Worm (Caenorhabditis elegans): ENCODE results near the gene Y38H8A.12.
A peak's percentile ranks its signal among the peaks of the same experiment; 100 is the strongest.

Gene Y38H8A.12

DNA sequence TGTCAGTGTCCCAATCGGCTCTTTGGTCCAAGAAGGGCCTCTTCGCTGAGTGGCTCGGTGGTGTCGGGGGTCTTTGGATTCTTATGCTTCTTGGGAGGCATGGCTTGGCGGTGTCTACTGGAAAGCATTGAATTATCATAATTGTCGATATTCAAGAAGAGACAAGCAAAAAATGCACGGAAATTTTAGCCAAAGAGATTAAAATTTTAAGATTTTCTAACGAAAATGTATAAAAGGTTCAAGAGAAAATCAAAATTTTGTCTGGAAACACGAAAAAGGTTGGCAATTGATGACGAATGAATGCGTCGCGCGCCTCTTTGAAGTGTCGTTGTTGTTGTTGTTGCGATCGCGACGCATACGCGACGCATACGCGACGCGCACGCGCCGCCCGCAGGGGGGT lies at the start of gene Y38H8A.12:
TSS of gene Y38H8A.12 (minus strand) at position 101 of the 400 bp plus-strand sequence.
- TF ChIP-seq klf-2 (GFP tag; conservative IDR thresholded peaks at IDR 0.05) (no peak), ztf-29 (GFP tag; IDR thresholded peaks at IDR 0.05) (no peak), tab-1 (GFP tag; IDR thresholded peaks at IDR 0.05) (no peak), med-1 (GFP tag; optimal IDR thresholded peaks at IDR 0.05; ENCODE audit: insufficient read depth) (no peak), T22C8.4 (GFP tag; IDR thresholded peaks at IDR 0.05) (no peak), ztf-23 (GFP tag; IDR thresholded peaks at IDR 0.05) (no peak), ref-1 (GFP tag; conservative IDR thresholded peaks at IDR 0.05) (no peak), flt-1 (GFP tag; IDR thresholded peaks at IDR 0.05) (no peak), cog-1 (tag; optimal IDR thresholded peaks at IDR 0.05) (no peak)

DNA sequence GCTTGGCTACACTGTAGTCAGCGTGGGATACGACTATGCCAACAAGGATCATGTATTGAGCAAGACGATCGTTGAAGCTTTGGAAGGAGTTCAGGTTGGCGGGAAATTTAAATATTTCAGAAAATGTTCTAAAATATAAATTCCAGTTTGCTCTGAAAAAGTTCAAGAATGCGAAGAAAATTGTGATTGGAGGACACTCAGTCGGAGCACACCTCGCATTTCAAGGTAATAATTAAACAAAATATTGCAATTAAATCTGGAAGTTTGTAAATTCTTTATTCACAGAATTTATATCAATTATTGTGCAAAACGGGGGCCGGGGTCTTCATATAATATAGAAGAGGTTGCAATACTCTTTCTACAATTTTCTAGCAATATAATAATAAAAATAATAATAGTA lies 49.3 kb upstream of the Y38H8A.12 start:
- TF ChIP-seq T22C8.4 (GFP tag; IDR thresholded peaks at IDR 0.05), result no peak
- no peak for TF ChIP-seq ref-1 (GFP tag; conservative IDR thresholded peaks at IDR 0.05)
- TF ChIP-seq klf-2 (GFP tag; conservative IDR thresholded peaks at IDR 0.05), result no peak
- TF ChIP-seq tab-1 (GFP tag; IDR thresholded peaks at IDR 0.05), result no peak
- no peak for TF ChIP-seq ztf-23 (GFP tag; IDR thresholded peaks at IDR 0.05)
- TF ChIP-seq cog-1 (tag; optimal IDR thresholded peaks at IDR 0.05), result no peak

DNA sequence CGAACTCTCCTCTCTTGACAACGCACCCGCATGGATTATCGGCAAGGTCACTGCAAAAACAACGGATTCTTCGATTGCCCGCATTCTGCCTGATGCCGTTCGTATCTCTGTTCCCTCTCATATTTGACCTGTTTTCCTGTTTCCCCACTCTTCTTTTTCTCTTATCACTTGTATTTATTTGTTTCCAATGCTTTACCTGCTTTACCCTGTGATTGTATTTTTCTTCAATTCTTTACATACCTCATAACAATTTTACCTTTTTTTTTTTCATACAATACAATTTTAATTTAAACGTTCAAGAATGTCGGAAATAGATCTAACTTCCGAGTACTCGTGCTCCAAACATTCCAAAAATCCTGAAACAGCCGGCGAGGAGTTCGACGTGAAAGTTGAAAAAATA lies 48.1 kb upstream of the Y38H8A.12 start, which contains the start of gene afmd-2:
TSS of gene afmd-2 (plus strand) at position 301 of the 400 bp plus-strand sequence.
- no peak for TF ChIP-seq ztf-23 (GFP tag; IDR thresholded peaks at IDR 0.05)
- no peak for TF ChIP-seq ztf-29 (GFP tag; IDR thresholded peaks at IDR 0.05)
- TF ChIP-seq tab-1 (GFP tag; IDR thresholded peaks at IDR 0.05), result no peak

DNA sequence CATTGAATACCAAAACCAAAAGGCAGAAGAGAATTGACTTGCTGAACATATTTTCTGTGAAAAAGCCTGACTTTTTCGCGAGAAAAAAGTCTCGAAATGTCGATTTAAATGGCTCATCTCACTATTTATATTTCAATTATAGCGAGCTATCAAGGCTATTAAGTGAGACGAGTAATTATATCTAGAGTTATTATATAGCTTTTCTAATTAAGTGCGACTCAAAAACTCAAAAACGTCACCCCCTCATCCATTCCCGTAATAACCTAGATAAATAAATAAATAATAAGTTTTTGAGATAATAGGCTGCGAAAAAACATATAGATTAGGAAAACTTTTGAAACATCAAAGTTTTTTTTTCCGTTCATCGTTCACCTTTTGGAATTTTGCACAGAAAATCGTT lies 44.9 kb upstream of the Y38H8A.12 start, which contains the start of gene nlp-17:
TSS of gene nlp-17 (minus strand) at position 101 of the 400 bp plus-strand sequence.
- no peak for TF ChIP-seq T22C8.4 (GFP tag; IDR thresholded peaks at IDR 0.05)
- no peak for TF ChIP-seq ztf-23 (GFP tag; IDR thresholded peaks at IDR 0.05)
- no peak for TF ChIP-seq med-1 (GFP tag; optimal IDR thresholded peaks at IDR 0.05; ENCODE audit: insufficient read depth)
- TF ChIP-seq klf-2 (GFP tag; conservative IDR thresholded peaks at IDR 0.05), result no peak
- no peak for TF ChIP-seq flt-1 (GFP tag; IDR thresholded peaks at IDR 0.05)
- no peak for TF ChIP-seq ztf-29 (GFP tag; IDR thresholded peaks at IDR 0.05)
- TF ChIP-seq tab-1 (GFP tag; IDR thresholded peaks at IDR 0.05), result no peak
- TF ChIP-seq ref-1 (GFP tag; conservative IDR thresholded peaks at IDR 0.05), result no peak
- no peak for TF ChIP-seq cog-1 (tag; optimal IDR thresholded peaks at IDR 0.05)

DNA sequence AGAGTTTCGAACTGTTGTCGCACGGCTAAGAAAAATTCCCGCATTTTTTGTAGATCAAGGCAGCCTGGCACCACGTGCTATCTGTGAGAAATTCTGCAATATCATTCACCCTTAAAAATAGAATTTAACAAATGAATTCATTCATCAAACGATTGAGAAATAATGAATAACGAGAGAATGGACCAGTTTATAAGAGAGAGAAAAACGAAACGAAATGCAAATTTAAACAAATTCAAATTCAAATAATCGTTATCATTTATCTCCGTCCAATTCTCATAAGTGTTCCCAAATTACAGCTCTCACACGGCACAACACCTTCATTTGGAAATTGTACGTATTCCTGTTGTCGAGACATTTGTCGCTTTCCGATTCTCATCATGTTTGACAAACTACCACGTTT lies 44.4 kb upstream of the Y38H8A.12 start, which contains the start of gene seld-1:
TSS of gene seld-1 (plus strand) at position 301 of the 400 bp plus-strand sequence.
- TF ChIP-seq klf-2 (GFP tag; conservative IDR thresholded peaks at IDR 0.05), result no peak
- no peak for TF ChIP-seq cog-1 (tag; optimal IDR thresholded peaks at IDR 0.05)
- no peak for TF ChIP-seq ztf-23 (GFP tag; IDR thresholded peaks at IDR 0.05)
- TF ChIP-seq T22C8.4 (GFP tag; IDR thresholded peaks at IDR 0.05), result no peak
- TF ChIP-seq ztf-29 (GFP tag; IDR thresholded peaks at IDR 0.05), result no peak
- no peak for TF ChIP-seq flt-1 (GFP tag; IDR thresholded peaks at IDR 0.05)
- no peak for TF ChIP-seq ref-1 (GFP tag; conservative IDR thresholded peaks at IDR 0.05)
- TF ChIP-seq tab-1 (GFP tag; IDR thresholded peaks at IDR 0.05), result no peak
- no peak for TF ChIP-seq med-1 (GFP tag; optimal IDR thresholded peaks at IDR 0.05; ENCODE audit: insufficient read depth)

DNA sequence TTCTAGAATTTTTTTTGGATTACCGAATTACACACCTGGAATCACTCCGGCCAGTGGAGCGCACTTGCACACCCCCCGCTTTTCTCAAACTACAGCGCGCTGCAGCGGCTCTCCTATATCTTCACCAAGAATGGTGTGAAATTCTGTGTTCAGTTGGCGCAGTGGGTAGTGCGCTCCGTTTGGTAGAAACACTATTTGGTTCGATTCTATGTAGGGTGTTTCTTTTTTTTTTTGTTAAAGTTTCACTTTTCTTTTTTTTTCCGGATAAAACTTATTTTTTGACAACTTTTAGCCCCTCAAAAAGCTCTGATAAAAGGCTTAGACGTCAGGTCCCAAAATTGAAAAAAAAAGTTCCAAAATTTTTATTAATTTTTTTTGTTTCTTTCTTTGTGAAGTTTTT lies 43.3 kb upstream of the Y38H8A.12 start:
- TF ChIP-seq ztf-23 (GFP tag; IDR thresholded peaks at IDR 0.05), result 0 out of 2 replicates have a peak, but pooled peaks have one; percentile 37
- TF ChIP-seq T22C8.4 (GFP tag; IDR thresholded peaks at IDR 0.05), result peak; percentile 66
- peak; percentile 67 for TF ChIP-seq flt-1 (GFP tag; IDR thresholded peaks at IDR 0.05)
- 0 out of 2 replicates have a peak, but pooled peaks have one; percentile 17 for TF ChIP-seq ref-1 (GFP tag; conservative IDR thresholded peaks at IDR 0.05)
- TF ChIP-seq tab-1 (GFP tag; IDR thresholded peaks at IDR 0.05), result 0 out of 2 replicates have a peak, but pooled peaks have one; percentile 53

DNA sequence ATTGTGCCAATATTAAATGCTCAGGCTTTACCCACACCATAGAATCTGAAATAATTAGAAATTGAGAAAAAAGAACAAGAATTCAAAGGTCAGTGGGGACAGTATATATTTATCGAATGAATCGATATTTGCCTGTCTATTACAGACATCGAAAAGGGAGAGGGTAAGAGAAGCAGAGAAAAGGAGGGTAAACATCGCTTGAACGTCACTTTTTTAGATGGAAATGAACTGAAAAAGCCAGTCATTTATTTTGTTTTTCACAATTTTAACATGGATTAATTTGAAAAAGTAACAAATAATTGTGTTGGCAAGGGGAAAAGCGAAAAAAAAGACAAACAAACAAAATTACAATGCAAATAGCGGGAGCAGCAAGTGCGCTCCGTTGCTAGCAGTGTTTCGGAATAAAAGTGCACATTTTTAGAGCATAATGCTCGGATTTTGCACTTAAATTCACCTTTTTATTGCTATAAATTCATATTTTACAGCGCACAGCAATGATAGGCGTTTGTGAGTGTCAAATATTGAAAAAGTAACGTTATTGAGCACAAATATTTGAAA lies 42.1 kb upstream of the Y38H8A.12 start, which contains the start of gene tbc-9:
TSS of gene tbc-9 (minus strand) at position 51 of the 558 bp plus-strand sequence.
- TF ChIP-seq tab-1 (GFP tag; IDR thresholded peaks at IDR 0.05) (no peak), flt-1 (GFP tag; IDR thresholded peaks at IDR 0.05) (no peak), ztf-23 (GFP tag; IDR thresholded peaks at IDR 0.05) (no peak), klf-2 (GFP tag; conservative IDR thresholded peaks at IDR 0.05) (no peak), ztf-29 (GFP tag; IDR thresholded peaks at IDR 0.05) (no peak), cog-1 (tag; optimal IDR thresholded peaks at IDR 0.05) (no peak), ref-1 (GFP tag; conservative IDR thresholded peaks at IDR 0.05) (no peak)

DNA sequence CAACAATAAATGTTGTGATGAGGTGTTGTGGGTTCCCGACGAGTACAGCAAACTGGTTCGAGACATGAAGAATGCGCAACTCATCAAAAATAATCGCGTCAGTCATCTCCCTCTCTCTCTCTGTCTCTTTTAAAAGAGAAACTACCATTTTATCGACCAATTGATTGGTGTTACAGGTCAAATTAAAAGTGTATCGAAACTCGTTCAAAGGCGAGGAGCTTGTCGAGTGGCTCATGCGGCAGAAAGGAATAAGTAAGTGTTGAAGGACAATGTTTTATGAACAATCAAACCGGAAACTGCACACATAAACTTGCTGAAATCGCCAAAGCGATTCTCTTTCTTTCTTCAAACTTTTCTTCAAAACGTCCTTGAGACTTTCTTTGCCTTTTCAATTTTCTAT lies 32.9 kb upstream of the Y38H8A.12 start:
- TF ChIP-seq tab-1 (GFP tag; IDR thresholded peaks at IDR 0.05) (no peak), ztf-29 (GFP tag; IDR thresholded peaks at IDR 0.05) (no peak), klf-2 (GFP tag; conservative IDR thresholded peaks at IDR 0.05) (no peak), med-1 (GFP tag; optimal IDR thresholded peaks at IDR 0.05; ENCODE audit: insufficient read depth) (no peak), ref-1 (GFP tag; conservative IDR thresholded peaks at IDR 0.05) (no peak), flt-1 (GFP tag; IDR thresholded peaks at IDR 0.05) (no peak), ztf-23 (GFP tag; IDR thresholded peaks at IDR 0.05) (no peak), T22C8.4 (GFP tag; IDR thresholded peaks at IDR 0.05) (no peak), cog-1 (tag; optimal IDR thresholded peaks at IDR 0.05) (no peak)

DNA sequence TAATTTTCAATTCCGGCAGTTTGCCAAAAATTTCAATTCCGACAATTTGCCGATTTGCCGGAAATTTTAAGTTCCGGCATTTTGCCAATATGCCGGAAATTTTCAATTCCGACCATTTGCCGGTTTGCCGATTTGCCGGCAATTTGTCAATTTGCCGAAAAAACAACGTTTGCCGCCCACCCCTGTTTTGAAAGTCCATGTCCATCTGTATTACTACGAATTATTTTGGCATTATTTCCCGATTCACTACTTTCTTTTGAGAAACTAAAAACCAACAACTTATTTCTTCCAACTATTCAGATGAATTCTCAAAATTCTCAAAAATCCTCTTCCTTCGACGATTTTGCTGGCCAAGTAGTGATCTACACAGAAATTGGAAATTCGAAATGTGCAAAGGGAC lies 31.5 kb upstream of the Y38H8A.12 start, which contains the start of gene Y45F10A.7:
TSS of gene Y45F10A.7 (plus strand) at position 301 of the 400 bp plus-strand sequence.
- TF ChIP-seq T22C8.4 (GFP tag; IDR thresholded peaks at IDR 0.05), result no peak

DNA sequence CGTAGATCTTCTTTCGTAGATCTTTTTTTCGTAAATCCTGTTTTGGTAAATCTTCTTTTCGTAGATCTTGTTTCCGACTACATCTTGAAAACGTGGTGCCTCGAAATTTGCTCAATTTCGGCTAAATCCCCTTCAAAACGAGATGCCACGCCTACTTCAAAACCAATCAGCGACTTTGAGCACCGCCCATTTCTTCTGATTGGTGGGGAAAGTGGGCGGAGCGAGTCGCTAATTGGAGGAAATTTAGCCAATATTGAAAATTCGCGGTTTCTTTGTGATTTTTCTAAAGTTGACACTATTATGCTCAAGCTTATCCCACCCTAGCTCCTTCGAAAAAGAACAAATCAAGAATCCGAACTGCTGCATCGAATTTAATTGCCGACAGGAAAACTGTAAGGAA lies 26.8 kb upstream of the Y38H8A.12 start:
- TF ChIP-seq cog-1 (tag; optimal IDR thresholded peaks at IDR 0.05) (no peak), ref-1 (GFP tag; conservative IDR thresholded peaks at IDR 0.05) (no peak), flt-1 (GFP tag; IDR thresholded peaks at IDR 0.05) (no peak), klf-2 (GFP tag; conservative IDR thresholded peaks at IDR 0.05) (no peak), T22C8.4 (GFP tag; IDR thresholded peaks at IDR 0.05) (no peak), ztf-29 (GFP tag; IDR thresholded peaks at IDR 0.05) (no peak), ztf-23 (GFP tag; IDR thresholded peaks at IDR 0.05) (no peak), med-1 (GFP tag; optimal IDR thresholded peaks at IDR 0.05; ENCODE audit: insufficient read depth) (no peak)
